Worm (Caenorhabditis elegans) whole organism, L4/young adult: ENCODE data around the gene F53A9.1.

Source experiments
- W03F9.2 ChIP-seq: fragments of 150-350 bp; optimal IDR thresholded peaks from 2 replicates; lab custom pipeline; 2014; ENCODE audit warnings: missing biosample characterization, missing genetic modification characterization
- dao-5 ChIP-seq: sonication (generic microtip); optimal IDR thresholded peaks from 2 replicates; lab custom pipeline; 2016; ENCODE audit warnings: missing genotype, missing genetic modification characterization, moderate library complexity, missing compliant biosample characterization
- him-1 ChIP-seq: sonication (generic microtip); optimal IDR thresholded peaks from 2 replicates; lab custom pipeline; 2016; ENCODE audit warnings: missing genotype, missing genetic modification reagents, missing genetic modification characterization, missing compliant biosample characterization

- TF ChIP-seq him-1 (tag; lab: Kevin White, UChicago) (no peak), W03F9.2 (tag; lab: Kevin White, UChicago) (no peak), dao-5 (tag; lab: Kevin White, UChicago) (no peak)
Observed at ce11 chrX:8716822-8717221, 5.4 kb downstream of the F53A9.1 start, which contains the start of gene F53A9.7.
